Worm (Caenorhabditis elegans) whole organism, late embryonic: ENCODE measurements around the gene aqp-1.

Experiments used
- C08G9.2 ChIP-seq: sonication (generic microtip); optimal IDR thresholded peaks from 2 replicates; lab custom pipeline; 2016; ENCODE audit warnings: mild to moderate bottlenecking, missing genetic modification characterization, moderate library complexity, missing compliant biosample characterization
- T23F11.4 ChIP-seq: fragments of 200-800 bp; sonication (Bioruptor generic); optimal IDR thresholded peaks from 2 replicates; lab custom pipeline; 2018; ENCODE audit warnings: mild to moderate bottlenecking, missing genetic modification characterization, missing compliant biosample characterization
- ceh-22 ChIP-seq: sonication (generic microtip); optimal IDR thresholded peaks from 2 replicates; lab custom pipeline; 2017; ENCODE audit warnings: missing biosample characterization, missing genetic modification characterization
- ceh-24 ChIP-seq: sonication (generic microtip); optimal IDR thresholded peaks from 2 replicates; lab custom pipeline; 2016; ENCODE audit warnings: mild to moderate bottlenecking, missing genetic modification characterization, missing compliant biosample characterization
- ceh-30 ChIP-seq: fragments of 150-350 bp; optimal IDR thresholded peaks from 2 replicates; lab custom pipeline; 2014; ENCODE audit warnings: missing biosample characterization, missing genetic modification characterization
- ceh-31 ChIP-seq: sonication (generic microtip); optimal IDR thresholded peaks from 2 replicates; lab custom pipeline; 2016; ENCODE audit warnings: missing genetic modification characterization, missing compliant biosample characterization
- ceh-45 ChIP-seq: fragments of 200-800 bp; sonication (Bioruptor generic); IDR thresholded peaks from 2 replicates; pipeline ENCODE4 v1.3.6; 2022; ENCODE audit warnings: missing genetic modification reagents, missing genetic modification characterization, missing compliant biosample characterization
- ceh-48 ChIP-seq: sonication (generic microtip); optimal IDR thresholded peaks from 2 replicates; lab custom pipeline; 2016; ENCODE audit warnings: missing genetic modification characterization, inconsistent platforms, missing compliant biosample characterization
- ceh-6 ChIP-seq: fragments of 200-800 bp; sonication (Bioruptor generic); optimal IDR thresholded peaks from 2 replicates; lab custom pipeline; 2018; ENCODE audit warnings: mild to moderate bottlenecking, missing genetic modification characterization, missing compliant biosample characterization
- ceh-9 ChIP-seq: sonication (generic microtip); optimal IDR thresholded peaks from 2 replicates; lab custom pipeline; 2016; ENCODE audit warnings: mild to moderate bottlenecking, missing genetic modification characterization, inconsistent platforms, missing compliant biosample characterization
- dmd-4 ChIP-seq: sonication (generic microtip); optimal IDR thresholded peaks from 2 replicates; lab custom pipeline; 2016; ENCODE audit warnings: borderline replicate concordance, missing genetic modification characterization, missing compliant biosample characterization
- elt-2 ChIP-seq: sonication (generic microtip); optimal IDR thresholded peaks from 2 replicates; lab custom pipeline; 2016; ENCODE audit warnings: missing genetic modification reagents, missing genetic modification characterization, missing compliant biosample characterization
- ets-4 ChIP-seq: sonication (generic microtip); optimal IDR thresholded peaks from 2 replicates; lab custom pipeline; 2016; ENCODE audit warnings: missing genetic modification characterization, missing compliant biosample characterization
- gmeb-2 ChIP-seq: sonication (generic microtip); optimal IDR thresholded peaks from 2 replicates; lab custom pipeline; 2016; ENCODE audit warnings: missing genetic modification characterization, inconsistent platforms, missing compliant biosample characterization
- hlh-13 ChIP-seq: fragments of 200-800 bp; sonication (Bioruptor generic); optimal IDR thresholded peaks from 2 replicates; lab custom pipeline; 2018; ENCODE audit warnings: mild to moderate bottlenecking, missing genetic modification characterization, missing compliant biosample characterization
- hlh-15 ChIP-seq: sonication (generic microtip); optimal IDR thresholded peaks from 2 replicates; lab custom pipeline; 2016; ENCODE audit warnings: missing genetic modification characterization, missing compliant biosample characterization
- hlh-30 ChIP-seq: sonication (generic microtip); optimal IDR thresholded peaks from 2 replicates; lab custom pipeline; 2017; ENCODE audit warnings: antibody characterized with exemption, missing genetic modification characterization, missing compliant biosample characterization; ENCODE audit not compliant: insufficient read depth
- hlh-8 ChIP-seq: sonication (generic microtip); optimal IDR thresholded peaks from 2 replicates; lab custom pipeline; 2016; ENCODE audit warnings: missing genotype, missing genetic modification characterization, missing compliant biosample characterization
- madf-2 ChIP-seq: sonication (generic microtip); optimal IDR thresholded peaks from 2 replicates; lab custom pipeline; 2017; ENCODE audit warnings: missing genetic modification characterization, missing compliant biosample characterization
- nfya-1 ChIP-seq: sonication (generic microtip); optimal IDR thresholded peaks from 2 replicates; lab custom pipeline; 2017; ENCODE audit warnings: missing genetic modification characterization, mild to moderate bottlenecking, missing compliant biosample characterization, antibody characterized with exemption, moderate library complexity
- nhr-11 ChIP-seq: fragments of 150-350 bp; optimal IDR thresholded peaks from 2 replicates; lab custom pipeline; 2014; ENCODE audit warnings: missing biosample characterization, missing genetic modification characterization
- nhr-232 ChIP-seq: sonication (generic microtip); optimal IDR thresholded peaks from 2 replicates; lab custom pipeline; 2016; ENCODE audit warnings: missing genetic modification characterization, missing compliant biosample characterization
- npax-4 ChIP-seq: sonication (generic microtip); optimal IDR thresholded peaks from 2 replicates; lab custom pipeline; 2016; ENCODE audit warnings: missing genetic modification characterization, missing compliant biosample characterization
- odd-2 ChIP-seq: sonication (generic microtip); optimal IDR thresholded peaks from 2 replicates; lab custom pipeline; 2017; ENCODE audit warnings: antibody characterized with exemption, mild to moderate bottlenecking, missing genetic modification characterization, missing compliant biosample characterization
- pag-3 ChIP-seq: sonication (generic microtip); optimal IDR thresholded peaks from 2 replicates; lab custom pipeline; 2016; ENCODE audit warnings: missing compliant biosample characterization, missing genetic modification characterization, borderline replicate concordance
- pat-9 ChIP-seq: fragments of 200-800 bp; sonication (Bioruptor generic); optimal IDR thresholded peaks from 2 replicates; lab custom pipeline; 2018; ENCODE audit warnings: mild to moderate bottlenecking, missing genetic modification characterization, moderate library complexity, missing compliant biosample characterization
- pax-1 ChIP-seq: fragments of 150-350 bp; optimal IDR thresholded peaks from 2 replicates; lab custom pipeline; 2014; ENCODE audit warnings: missing biosample characterization, missing genetic modification characterization
- pha-4 ChIP-seq: fragments of 150-350 bp; optimal IDR thresholded peaks from 2 replicates; lab custom pipeline; 2018; ENCODE audit warnings: missing biosample characterization, missing genetic modification reagents, missing genetic modification characterization
- pqm-1 ChIP-seq: sonication (generic microtip); optimal IDR thresholded peaks from 2 replicates; lab custom pipeline; 2016; ENCODE audit warnings: missing genetic modification characterization, missing compliant biosample characterization
- pros-1 ChIP-seq: fragments of 150-350 bp; optimal IDR thresholded peaks from 2 replicates; lab custom pipeline; 2014; ENCODE audit warnings: missing biosample characterization, missing genetic modification reagents, missing genetic modification characterization
- ref-2 ChIP-seq: sonication (generic microtip); optimal IDR thresholded peaks from 2 replicates; lab custom pipeline; 2016; ENCODE audit warnings: missing genetic modification characterization, missing compliant biosample characterization
- sdc-2 ChIP-seq: sonication (generic microtip); optimal IDR thresholded peaks from 2 replicates; lab custom pipeline; 2016; ENCODE audit warnings: missing genotype, missing genetic modification characterization, missing compliant biosample characterization
- sox-4 ChIP-seq: sonication (generic microtip); optimal IDR thresholded peaks from 2 replicates; lab custom pipeline; 2017; ENCODE audit warnings: mild to moderate bottlenecking, missing genetic modification characterization, inconsistent platforms, missing compliant biosample characterization
- ttx-3 ChIP-seq: sonication (generic microtip); optimal IDR thresholded peaks from 2 replicates; lab custom pipeline; 2016; ENCODE audit warnings: missing genetic modification reagents, missing genetic modification characterization, missing compliant biosample characterization
- unc-3 ChIP-seq, 2 experiments: fragments of 200-800 bp in 1 of 2; sonication (Bioruptor generic) in 1 of 2; sonication (generic microtip) in 1 of 2; conservative IDR thresholded peaks in 1 of 2; optimal IDR thresholded peaks in 1 of 2; 2 replicates each; pipeline versions ENCODE4 v1.3.6 to Lab custom; 2016 to 2022; ENCODE audit warnings: missing compliant biosample characterization in 2 of 2, missing genetic modification characterization in 2 of 2, missing genetic modification reagents in 1 of 2
- unc-55 ChIP-seq: sonication (generic microtip); optimal IDR thresholded peaks from 2 replicates; lab custom pipeline; 2017; ENCODE audit warnings: missing biosample characterization, missing genetic modification reagents, missing genetic modification characterization
- zip-5 ChIP-seq: sonication (generic microtip); optimal IDR thresholded peaks from 2 replicates; lab custom pipeline; 2016; ENCODE audit warnings: missing genetic modification characterization, missing compliant biosample characterization

Gene aqp-1

ce11 chrII:7231951-7232350 is 6.2 kb downstream of the aqp-1 start:
- TF ChIP-seq ets-4 (tag; lab: Kevin White, UChicago) (no peak), nfya-1 (tag; lab: Kevin White, UChicago) (no peak), ceh-30 (no peak), elt-2 (no peak), pha-4 (no peak), madf-2 (tag; lab: Kevin White, UChicago) (no peak), odd-2 (no peak), unc-55 (no peak), C08G9.2 (tag; lab: Kevin White, UChicago) (no peak), ref-2 (tag; lab: Kevin White, UChicago) (no peak), hlh-13 (GFP tag; lab: Kevin White, UChicago) (no peak)
- TF ChIP-seq, all 69 proteins: peak for 0

- TF ChIP-seq ceh-22 (tag; lab: Kevin White, UChicago) (no peak), pax-1 (tag; lab: Kevin White, UChicago) (no peak), gmeb-2 (tag; lab: Kevin White, UChicago) (no peak), hlh-15 (tag; lab: Kevin White, UChicago) (no peak), dmd-4 (tag; lab: Kevin White, UChicago) (no peak), unc-3 (GFP tag; conservative IDR thresholded peaks at IDR 0.05; lab: Robert Waterston, UW) (no peak), unc-3 (tag; optimal IDR thresholded peaks at IDR 0.05; lab: Kevin White, UChicago) (no peak), hlh-8 (no peak), ttx-3 (tag; lab: Kevin White, UChicago) (no peak), T23F11.4 (GFP tag; lab: Kevin White, UChicago) (no peak), sox-4 (tag; lab: Kevin White, UChicago) (no peak), zip-5 (tag; lab: Kevin White, UChicago) (no peak), sdc-2 (tag; lab: Kevin White, UChicago) (no peak)
Measured at ce11 chrII:7230684-7231083, 7.5 kb downstream of the aqp-1 start.

ce11 chrII:7228646-7229200 is 9.4 kb downstream of the aqp-1 start, which contains the start of gene F32A5.4:
TSS of gene F32A5.4 (plus strand) at chrII:7229150.
- TF ChIP-seq ceh-31 (tag; lab: Kevin White, UChicago), result no peak
- TF ChIP-seq pqm-1, result no peak
- TF ChIP-seq ttx-3 (tag; lab: Kevin White, UChicago), result no peak
- TF ChIP-seq nhr-232 (tag; lab: Kevin White, UChicago), result no peak
- TF ChIP-seq ceh-48 (tag; lab: Kevin White, UChicago), result no peak
- TF ChIP-seq ceh-9 (tag; lab: Kevin White, UChicago), result no peak
- TF ChIP-seq pag-3, result no peak
- no peak for TF ChIP-seq nfya-1 (tag; lab: Kevin White, UChicago)
- no peak for TF ChIP-seq hlh-13 (GFP tag; lab: Kevin White, UChicago)
- TF ChIP-seq C08G9.2 (tag; lab: Kevin White, UChicago), result no peak
- no peak for TF ChIP-seq nhr-11 (tag; lab: Kevin White, UChicago)
- no peak for TF ChIP-seq npax-4
- no peak for TF ChIP-seq hlh-30 (tag; lab: Kevin White, UChicago)
- TF ChIP-seq ceh-24, result no peak
- TF ChIP-seq pros-1 (tag; lab: Kevin White, UChicago), result no peak
- no peak for TF ChIP-seq odd-2
- TF ChIP-seq ceh-6 (GFP tag; lab: Kevin White, UChicago), result no peak
- TF ChIP-seq ceh-45 (GFP tag; lab: Robert Waterston, UW), result no peak
- TF ChIP-seq pat-9 (tag; lab: Kevin White, UChicago), result no peak
- no peak for TF ChIP-seq ref-2 (tag; lab: Kevin White, UChicago)
